Fruit fly (Drosophila melanogaster): ENCODE results near the gene Ahcy.
A peak's percentile ranks its signal among the peaks of the same experiment; 100 is the strongest.

Ahcy gene

DNA sequence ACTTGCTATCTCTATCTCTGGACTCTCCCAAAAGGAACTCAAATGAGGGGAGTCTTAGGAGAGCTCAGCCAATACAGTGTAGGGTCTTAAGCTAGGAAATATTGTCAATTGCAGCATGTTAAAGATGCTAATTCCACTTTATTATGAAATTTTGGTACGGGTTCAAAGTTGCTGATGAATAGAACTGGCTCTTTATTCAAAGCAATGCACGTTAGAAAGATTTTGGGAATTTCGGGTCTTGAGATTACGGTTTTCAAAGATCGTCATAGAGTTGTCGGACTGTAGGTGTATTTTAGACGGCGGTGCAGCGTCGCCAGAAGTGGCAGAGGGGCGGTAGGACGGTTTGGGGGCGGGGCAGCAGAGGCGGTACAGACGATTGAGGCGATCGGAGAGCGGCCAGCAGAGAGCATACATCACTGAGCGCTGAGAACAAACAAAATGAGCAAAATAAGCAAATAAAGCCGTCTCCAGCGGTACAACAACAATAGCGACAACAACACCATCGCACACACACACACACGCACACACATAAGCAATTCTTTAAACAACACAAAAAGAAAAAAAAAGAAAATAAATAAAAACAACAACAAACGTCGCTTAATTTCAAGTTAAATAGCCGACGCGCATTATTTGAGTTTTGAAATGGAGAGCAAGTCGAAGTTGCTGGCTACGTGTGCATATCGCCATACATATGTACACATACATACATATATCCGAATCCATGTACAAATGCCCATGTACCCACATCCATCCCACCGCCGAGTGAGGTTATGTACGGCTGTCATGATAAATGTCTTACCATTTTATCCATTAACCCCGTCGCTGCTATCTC is 47.6 kb downstream of the Ahcy start (continued):
- TF ChIP-seq otp (GFP tag; IDR thresholded peaks at IDR 0.05): no peak
- TF ChIP-seq CG18619 (GFP tag; optimal IDR thresholded peaks at IDR 0.05): no peak
- no peak for TF ChIP-seq CG13287 (GFP tag; IDR thresholded peaks at IDR 0.05; ENCODE audit: partially characterized antibody)
- TF ChIP-seq CG5953 (GFP tag; IDR thresholded peaks at IDR 0.05): 0 out of 2 replicates have a peak, but pooled peaks have one; percentile 20
- TF ChIP-seq CG10209 (GFP tag; optimal IDR thresholded peaks at IDR 0.05): peak; percentile 37
- no peak for TF ChIP-seq slou (GFP tag; optimal IDR thresholded peaks at IDR 0.05)
- no peak for TF ChIP-seq CHES-1-like (GFP tag; optimal IDR thresholded peaks at IDR 0.05)
- peak; percentile 82 for TF ChIP-seq CG4360 (GFP tag; IDR thresholded peaks at IDR 0.05)
- no peak for TF ChIP-seq Hmr (GFP tag; optimal IDR thresholded peaks at IDR 0.05)
- TF ChIP-seq esg (GFP tag; conservative IDR thresholded peaks at IDR 0.05): no peak
- TF ChIP-seq CG1603 (tag; optimal IDR thresholded peaks at IDR 0.05): peak; percentile 20
- no peak for TF ChIP-seq CG16815 (GFP tag; optimal IDR thresholded peaks at IDR 0.05)
- TF ChIP-seq repo (GFP tag; optimal IDR thresholded peaks at IDR 0.05): no peak
- no peak for TF ChIP-seq mld (GFP tag; IDR thresholded peaks at IDR 0.05; ENCODE audit: partially characterized antibody)
- TF ChIP-seq CG3726 (GFP tag; IDR thresholded peaks at IDR 0.05): no peak
- no peak for TF ChIP-seq CG11085 (GFP tag; IDR thresholded peaks at IDR 0.05)
- no peak for TF ChIP-seq dysf (GFP tag; IDR thresholded peaks at IDR 0.05)
- TF ChIP-seq Asciz (GFP tag; optimal IDR thresholded peaks at IDR 0.05): peak; percentile 25
- no peak for TF ChIP-seq maf-S (GFP tag; optimal IDR thresholded peaks at IDR 0.05)
- no peak for TF ChIP-seq Chrac-16 (GFP tag; optimal IDR thresholded peaks at IDR 0.05)
- no peak for TF ChIP-seq Dp (GFP tag; optimal IDR thresholded peaks at IDR 0.05)
- no peak for TF ChIP-seq abd-A (tag; optimal IDR thresholded peaks at IDR 0.05)
- TF ChIP-seq CG30403 (GFP tag; optimal IDR thresholded peaks at IDR 0.05): peak; percentile 15
- TF ChIP-seq CG14014 (GFP tag; IDR thresholded peaks at IDR 0.05): no peak
- TF ChIP-seq bsh (GFP tag; optimal IDR thresholded peaks at IDR 0.05): peak in 1 of 2 experiments; percentile 2
- TF ChIP-seq disco-r (GFP tag; optimal IDR thresholded peaks at IDR 0.05): no peak
- TF ChIP-seq CG34224 (GFP tag; IDR thresholded peaks at IDR 0.05; ENCODE audit: partially characterized antibody): no peak
- no peak for TF ChIP-seq run (tag; optimal IDR thresholded peaks at IDR 0.05)
- no peak for TF ChIP-seq Mes4 (GFP tag; optimal IDR thresholded peaks at IDR 0.05)
- no peak for TF ChIP-seq fru (optimal IDR thresholded peaks at IDR 0.05)
- no peak for TF ChIP-seq CG13775 (GFP tag; optimal IDR thresholded peaks at IDR 0.05)
- no peak for TF ChIP-seq Hey (tag; optimal IDR thresholded peaks at IDR 0.05)
- no peak for TF ChIP-seq Rfx (GFP tag; IDR thresholded peaks at IDR 0.05)
- no peak for TF ChIP-seq MBD-R2 (GFP tag; IDR thresholded peaks at IDR 0.05)
- no peak for TF ChIP-seq Oaz (GFP tag; IDR thresholded peaks at IDR 0.05)
- TF ChIP-seq ewg (GFP tag; optimal IDR thresholded peaks at IDR 0.05): no peak
- TF ChIP-seq CG8944 (GFP tag; optimal IDR thresholded peaks at IDR 0.05): no peak
- TF ChIP-seq CG10959 (GFP tag; IDR thresholded peaks at IDR 0.05): no peak
- no peak for TF ChIP-seq zen (tag; optimal IDR thresholded peaks at IDR 0.05)
- TF ChIP-seq CG7987 (GFP tag; optimal IDR thresholded peaks at IDR 0.05): no peak
- no peak for TF ChIP-seq NFAT (GFP tag; IDR thresholded peaks at IDR 0.05)
- TF ChIP-seq fd102C (GFP tag; optimal IDR thresholded peaks at IDR 0.05): no peak
- no peak for TF ChIP-seq Atf3 (GFP tag; optimal IDR thresholded peaks at IDR 0.05)
- TF ChIP-seq Usf (GFP tag; optimal IDR thresholded peaks at IDR 0.05): no peak
- TF ChIP-seq eve (GFP tag; optimal IDR thresholded peaks at IDR 0.05): no peak
- TF ChIP-seq Jarid2 (GFP tag; optimal IDR thresholded peaks at IDR 0.05): no peak
- no peak for TF ChIP-seq Fer3 (tag; optimal IDR thresholded peaks at IDR 0.05)
- no peak for TF ChIP-seq CG7372 (GFP tag; IDR thresholded peaks at IDR 0.05)
- TF ChIP-seq Oli (tag; optimal IDR thresholded peaks at IDR 0.05): no peak
- peak; percentile 37; the same call in 1 of the 2 replicates for TF ChIP-seq crol (GFP tag; IDR thresholded peaks at IDR 0.05)
